Fruit fly (Drosophila melanogaster) whole organism, adult: ENCODE data around the gene CG13924.

Experiments
- CG11617 ChIP-seq: fragments of 200-800 bp; sonication (Bioruptor generic); optimal IDR thresholded peaks from 2 replicates; lab custom pipeline; 2017; ENCODE audit warnings: mild to moderate bottlenecking, missing biosample characterization, missing genetic modification reagents, missing genetic modification characterization
- CG14711 ChIP-seq: fragments of 200-800 bp; sonication (Bioruptor generic); optimal IDR thresholded peaks from 2 replicates; lab custom pipeline; 2018; ENCODE audit warnings: missing biosample characterization, mild to moderate bottlenecking, missing genetic modification characterization, moderate library complexity
- CG1620 ChIP-seq: fragments of 200-800 bp; sonication (Bioruptor generic); optimal IDR thresholded peaks from 2 replicates; lab custom pipeline; 2016; ENCODE audit warnings: missing biosample characterization, missing genetic modification characterization
- CG33017 ChIP-seq: fragments of 200-800 bp; sonication (Bioruptor generic); optimal IDR thresholded peaks from 2 replicates; lab custom pipeline; 2018; ENCODE audit warnings: missing biosample characterization, mild to moderate bottlenecking, missing genetic modification characterization, moderate library complexity
- CG5204 ChIP-seq: fragments of 200-800 bp; sonication (Bioruptor generic); optimal IDR thresholded peaks from 2 replicates; lab custom pipeline; 2016; ENCODE audit warnings: missing biosample characterization, missing genetic modification characterization
- CG7045 ChIP-seq: fragments of 200-800 bp; sonication (Bioruptor generic); optimal IDR thresholded peaks from 2 replicates; lab custom pipeline; 2017; ENCODE audit warnings: missing biosample characterization, mild to moderate bottlenecking, missing genetic modification characterization
- CG7101 ChIP-seq: fragments of 200-800 bp; sonication (Bioruptor generic); optimal IDR thresholded peaks from 2 replicates; lab custom pipeline; 2018; ENCODE audit warnings: missing biosample characterization, mild to moderate bottlenecking, missing genetic modification characterization, moderate library complexity
- Hr96 ChIP-seq: fragments of 200-800 bp; sonication (Bioruptor generic); optimal IDR thresholded peaks from 2 replicates; lab custom pipeline; 2016; ENCODE audit warnings: missing biosample characterization, missing genetic modification characterization
- Mnt ChIP-seq: fragments of 200-800 bp; sonication (Bioruptor generic); optimal IDR thresholded peaks from 2 replicates; lab custom pipeline; 2016; ENCODE audit warnings: missing biosample characterization, mild to moderate bottlenecking, missing genetic modification characterization
- cic ChIP-seq: fragments of 200-800 bp; sonication (Bioruptor generic); optimal IDR thresholded peaks from 2 replicates; lab custom pipeline; 2017; ENCODE audit warnings: missing biosample characterization, mild to moderate bottlenecking, missing genetic modification characterization, moderate library complexity
- kay ChIP-seq: fragments of 200-800 bp; sonication (Bioruptor generic); peaks from one replicate; lab custom pipeline; 2016; ENCODE audit warnings: missing biosample characterization, missing genetic modification characterization, borderline replicate concordance
- ovo ChIP-seq: fragments of 200-800 bp; sonication (Bioruptor generic); optimal IDR thresholded peaks from 2 replicates; lab custom pipeline; 2016; ENCODE audit warnings: missing biosample characterization, missing genetic modification characterization
- toe ChIP-seq: fragments of 200-800 bp; sonication (Bioruptor generic); optimal IDR thresholded peaks from 2 replicates; lab custom pipeline; 2016; ENCODE audit warnings: missing biosample characterization, missing genetic modification characterization

DNA sequence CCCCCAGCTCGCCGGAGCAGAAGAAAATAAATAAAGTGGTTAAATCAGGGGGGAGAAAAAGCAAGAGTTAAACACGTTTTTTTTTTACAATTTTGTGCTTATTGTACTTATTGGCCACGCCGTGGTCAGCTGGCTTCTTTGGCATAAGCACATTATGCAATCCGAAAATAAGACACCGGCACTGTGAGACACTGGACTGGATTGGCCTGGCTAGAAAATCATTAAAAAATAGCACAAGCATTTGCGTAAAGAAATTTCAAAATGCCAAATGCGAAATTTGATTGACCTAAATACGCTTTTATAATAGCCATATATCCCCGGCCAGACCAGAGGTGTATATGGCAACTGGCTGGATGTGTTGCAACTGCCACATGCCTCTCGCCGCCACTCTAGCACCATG lies 34.6 kb downstream of the CG13924 start:
- no peak for TF ChIP-seq CG5204 (GFP tag; lab: Kevin White, UChicago)
- no peak for TF ChIP-seq CG33017 (tag; lab: Kevin White, UChicago)
- TF ChIP-seq CG1620 (GFP tag; lab: Kevin White, UChicago) = no peak
- no peak for TF ChIP-seq CG7101 (tag; lab: Kevin White, UChicago)
- no peak for TF ChIP-seq cic (GFP tag; lab: Kevin White, UChicago)
- TF ChIP-seq CG7045 (GFP tag; lab: Kevin White, UChicago) = no peak
- no peak for TF ChIP-seq CG11617
- TF ChIP-seq CG14711 = no peak
- TF ChIP-seq kay = no peak
- no peak for TF ChIP-seq Hr96 (GFP tag; lab: Kevin White, UChicago)
- TF ChIP-seq ovo = no peak
- no peak for TF ChIP-seq toe (GFP tag; lab: Kevin White, UChicago)
- TF ChIP-seq Mnt (GFP tag; lab: Kevin White, UChicago) = no peak
